Comparison of ENCODE assay signal across 3 worm cellular contexts in the genomic region with DNA sequence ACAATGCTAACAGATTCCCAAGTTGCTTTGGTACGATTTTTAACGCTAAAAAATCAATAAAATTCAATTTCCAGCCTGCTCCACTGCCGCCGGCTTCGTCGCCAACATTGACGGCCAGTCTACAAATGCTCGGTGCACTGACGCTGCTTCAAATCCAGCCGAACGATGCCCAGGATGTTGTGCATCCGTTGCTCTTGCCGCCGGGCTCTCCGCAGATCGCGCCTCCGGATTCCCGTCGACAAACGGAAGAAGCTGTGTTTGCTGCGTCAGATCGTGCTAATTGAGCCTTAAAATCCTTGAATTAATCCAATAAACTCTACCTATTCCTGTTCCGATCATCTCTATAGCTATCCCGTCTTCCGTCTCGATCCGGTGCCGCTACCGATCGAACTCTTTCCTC.
TF ChIP-seq lines count a peak whose summit lies in the region.

No protein-coding gene starts in this region.

TF ChIP-seq in whole organism, L1 larva, 84 proteins besides CTCF, POLR2A, EP300 and RAD21:
- TF ChIP-seq efl-3 (GFP tag; optimal IDR thresholded peaks at IDR 0.05; lab: Kevin White, UChicago), result no peak
- TF ChIP-seq efl-1 (optimal IDR thresholded peaks at IDR 0.05; lab: Kevin White, UChicago), result no peak
- TF ChIP-seq efl-1 (GFP tag; optimal IDR thresholded peaks at IDR 0.05 in 1 of 2; lab: Kevin White, UChicago), result peak in 1 of 2 experiments; percentile 22
- no peak for TF ChIP-seq skn-1 (tag; optimal IDR thresholded peaks at IDR 0.05; lab: Kevin White, UChicago)
- TF ChIP-seq grh-1 (GFP tag; IDR thresholded peaks at IDR 0.05; lab: Robert Waterston, UW), result 0 out of 2 replicates have a peak, but pooled peaks have one; percentile 16

TF ChIP-seq in whole organism, L4 larva, 104 proteins besides CTCF, POLR2A, EP300 and RAD21:
- TF ChIP-seq snpc-4 (tag; optimal IDR thresholded peaks at IDR 0.05; lab: Kevin White, UChicago) (no peak), nhr-48 (tag; optimal IDR thresholded peaks at IDR 0.05; lab: Kevin White, UChicago) (no peak), ctbp-1 (GFP tag; IDR thresholded peaks at IDR 0.05; lab: Robert Waterston, UW) (no peak), F49E8.2 (tag; optimal IDR thresholded peaks at IDR 0.05; lab: Kevin White, UChicago; ENCODE audit: borderline replicate concordance) (no peak), F26F4.8 (GFP tag; conservative IDR thresholded peaks at IDR 0.05; lab: Robert Waterston, UW) (no peak), php-3 (GFP tag; IDR thresholded peaks at IDR 0.05; lab: Robert Waterston, UW) (0 out of 2 replicates have a peak, but pooled peaks have one; percentile 14), ceh-44 (GFP tag; IDR thresholded peaks at IDR 0.05; lab: Robert Waterston, UW) (no peak), mdl-1 (tag; optimal IDR thresholded peaks at IDR 0.05; lab: Kevin White, UChicago) (no peak), set-16 (GFP tag; IDR thresholded peaks at IDR 0.05; lab: Robert Waterston, UW) (peak; percentile 77), ceh-32 (tag; optimal IDR thresholded peaks at IDR 0.05; lab: Kevin White, UChicago; ENCODE audit: poor library complexity) (no peak), cey-2 (tag; optimal IDR thresholded peaks at IDR 0.05; lab: Kevin White, UChicago; ENCODE audit: borderline replicate concordance, insufficient read depth) (no peak), nhr-42 (GFP tag; IDR thresholded peaks at IDR 0.05; lab: Robert Waterston, UW) (no peak), daf-12 (tag; optimal IDR thresholded peaks at IDR 0.05; lab: Kevin White, UChicago) (no peak), lin-29 (GFP tag; IDR thresholded peaks at IDR 0.05; lab: Robert Waterston, UW) (no peak), ZK337.2 (GFP tag; IDR thresholded peaks at IDR 0.05; lab: Robert Waterston, UW) (no peak), lin-1 (GFP tag; IDR thresholded peaks at IDR 0.05; lab: Robert Waterston, UW) (no peak), ceh-82 (tag; optimal IDR thresholded peaks at IDR 0.05; lab: Kevin White, UChicago) (no peak)

TF ChIP-seq in whole organism, young adult, 124 proteins besides CTCF, POLR2A, EP300 and RAD21:
- peak; percentile 30; the same call in 1 of the 2 replicates for TF ChIP-seq egrh-3 (GFP tag; IDR thresholded peaks at IDR 0.05; lab: Robert Waterston, UW)
- 0 out of 2 replicates have a peak, but pooled peaks have one; percentile 11 for TF ChIP-seq mcd-1 (GFP tag; IDR thresholded peaks at IDR 0.05; lab: Robert Waterston, UW)
- peak; percentile 95 for TF ChIP-seq zfh-2 (GFP tag; conservative IDR thresholded peaks at IDR 0.05; lab: Robert Waterston, UW)
- TF ChIP-seq attf-6 (GFP tag; IDR thresholded peaks at IDR 0.05; lab: Robert Waterston, UW), result no peak
- 0 out of 2 replicates have a peak, but pooled peaks have one; percentile 21 for TF ChIP-seq madf-6 (GFP tag; IDR thresholded peaks at IDR 0.05; lab: Robert Waterston, UW)
